Worm (Caenorhabditis elegans): Measurements from ENCODE around the gene ndnf-1.

Gene ndnf-1

ce11 chrIV:3029882-3030281 lies 1.1 kb upstream of the ndnf-1 start:
- no peak for TF ChIP-seq daf-19 (GFP tag; conservative IDR thresholded peaks at IDR 0.05)
- peak; percentile 60 for TF ChIP-seq hlh-30 (tag; optimal IDR thresholded peaks at IDR 0.05; ENCODE audit: insufficient read depth)
- no peak for TF ChIP-seq dpl-1 (GFP tag; optimal IDR thresholded peaks at IDR 0.05)
- no peak for TF ChIP-seq mxl-2 (GFP tag; conservative IDR thresholded peaks at IDR 0.05)
- TF ChIP-seq nhr-28 (tag; optimal IDR thresholded peaks at IDR 0.05), result peak; percentile 48
- peak; percentile 47 for TF ChIP-seq pqm-1 (tag; optimal IDR thresholded peaks at IDR 0.05)
- peak; percentile 22; the same call in 1 of the 2 replicates for TF ChIP-seq set-16 (GFP tag; IDR thresholded peaks at IDR 0.05)
- no peak for TF ChIP-seq Y105C5A.15 (GFP tag; IDR thresholded peaks at IDR 0.05)
- TF ChIP-seq ztf-11 (tag; optimal IDR thresholded peaks at IDR 0.05), result no peak
- TF ChIP-seq aha-1 (tag), result peak; percentile 62
- peak in 1 of 2 experiments; percentile 1 for TF ChIP-seq lsy-2 (tag; optimal IDR thresholded peaks at IDR 0.05)
- TF ChIP-seq zip-11 (GFP tag; IDR thresholded peaks at IDR 0.05), result 0 out of 2 replicates have a peak, but pooled peaks have one; percentile 4
- 0 out of 2 replicates have a peak, but pooled peaks have one; percentile 31 for TF ChIP-seq egl-43 (GFP tag; IDR thresholded peaks at IDR 0.05)
- peak; percentile 67 for TF ChIP-seq hlh-11 (tag; optimal IDR thresholded peaks at IDR 0.05)

DNA sequence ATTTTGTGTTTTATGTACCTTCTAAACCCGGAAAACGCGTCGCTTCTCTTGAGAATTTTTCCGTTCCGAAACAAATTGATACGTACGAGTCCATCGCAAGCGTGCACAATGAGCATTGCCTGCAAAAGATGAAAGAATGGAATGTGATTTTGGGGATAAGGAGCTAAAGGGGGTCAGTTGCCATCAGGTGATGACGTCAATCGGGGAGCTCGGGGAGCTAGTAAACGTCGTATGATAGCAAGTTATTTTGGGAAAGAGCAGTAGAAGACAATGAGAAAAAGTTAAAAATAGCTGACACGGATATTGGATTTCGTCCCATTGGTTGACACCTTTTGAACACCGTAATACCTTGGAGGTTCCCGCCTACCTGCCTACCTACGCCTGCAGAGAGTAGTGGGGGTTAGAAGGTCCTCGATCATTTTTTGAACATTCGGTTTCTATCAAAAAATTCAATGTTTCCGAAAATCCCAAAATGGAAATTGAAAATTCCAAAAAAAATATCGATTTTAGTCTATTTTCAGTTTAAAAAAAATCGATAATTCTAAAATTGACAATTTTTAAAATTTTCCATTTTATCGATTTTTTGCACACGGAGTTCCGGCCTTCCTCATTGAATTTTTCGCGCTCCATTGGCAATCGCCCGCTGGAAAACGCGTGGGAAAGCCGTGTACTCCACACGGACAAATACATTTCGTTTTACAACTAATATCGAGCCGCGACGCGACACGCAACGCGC lies 2.7 kb downstream of the ndnf-1 start:
- TF ChIP-seq dve-1 (tag; optimal IDR thresholded peaks at IDR 0.05; ENCODE audit: insufficient read depth) (no peak), ceh-28 (tag; optimal IDR thresholded peaks at IDR 0.05) (peak; percentile 57), hlh-30 (tag; optimal IDR thresholded peaks at IDR 0.05; ENCODE audit: insufficient read depth) (peak; percentile 1), attf-4 (tag; optimal IDR thresholded peaks at IDR 0.05) (no peak), nhr-11 (tag; optimal IDR thresholded peaks at IDR 0.05) (peak; percentile 20), daf-16 (GFP tag; optimal IDR thresholded peaks at IDR 0.05) (peak in 1 of 2 experiments; percentile 12), daf-16 (tag; optimal IDR thresholded peaks at IDR 0.05) (no peak)

DNA sequence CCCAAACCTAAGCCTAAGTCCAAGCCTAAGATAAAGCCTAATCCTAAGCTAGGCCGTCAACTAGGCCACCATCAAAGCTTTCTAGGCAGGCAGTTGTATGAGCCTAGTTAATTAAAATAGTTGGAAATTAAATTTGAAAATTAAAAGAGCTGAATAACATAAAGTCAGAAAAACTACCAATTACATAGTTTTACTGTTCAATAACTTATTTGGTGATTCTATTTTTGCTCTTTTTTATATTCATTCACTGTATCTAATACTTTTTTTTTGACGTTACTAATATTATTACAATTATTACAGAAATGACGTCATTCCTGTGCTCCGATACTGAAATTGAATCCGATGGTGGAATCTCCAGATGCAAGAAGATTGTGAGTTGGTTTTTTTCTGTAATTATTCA lies 9.3 kb downstream of the ndnf-1 start, which contains the start of gene lin-22:
Gene lin-22, plus strand, starts transcription at position 301 of the 400 bp plus-strand sequence.
- no peak for TF ChIP-seq hlh-11 (tag; optimal IDR thresholded peaks at IDR 0.05)
- TF ChIP-seq nhr-28 (tag; optimal IDR thresholded peaks at IDR 0.05), result no peak
- TF ChIP-seq pqm-1 (tag; optimal IDR thresholded peaks at IDR 0.05), result no peak
- no peak for TF ChIP-seq unc-130 (GFP tag; optimal IDR thresholded peaks at IDR 0.05)
- no peak for TF ChIP-seq set-16 (GFP tag; IDR thresholded peaks at IDR 0.05)
- TF ChIP-seq ceh-44 (GFP tag; IDR thresholded peaks at IDR 0.05), result no peak
- no peak for TF ChIP-seq ceh-82 (tag; optimal IDR thresholded peaks at IDR 0.05)
- TF ChIP-seq F26F4.8 (GFP tag; conservative IDR thresholded peaks at IDR 0.05), result no peak
- TF ChIP-seq fos-1 (tag; optimal IDR thresholded peaks at IDR 0.05), result no peak
- no peak for TF ChIP-seq mep-1 (tag; optimal IDR thresholded peaks at IDR 0.05)
- TF ChIP-seq saeg-2 (GFP tag; IDR thresholded peaks at IDR 0.05), result no peak
- no peak for TF ChIP-seq zag-1 (tag; optimal IDR thresholded peaks at IDR 0.05)
- TF ChIP-seq zip-11 (GFP tag; IDR thresholded peaks at IDR 0.05), result no peak
- TF ChIP-seq hif-1 (tag; optimal IDR thresholded peaks at IDR 0.05), result no peak
- no peak for TF ChIP-seq ceh-28 (tag; optimal IDR thresholded peaks at IDR 0.05)
- TF ChIP-seq T20F7.1 (GFP tag; optimal IDR thresholded peaks at IDR 0.05), result no peak
- TF ChIP-seq snpc-4 (tag; optimal IDR thresholded peaks at IDR 0.05), result no peak

DNA sequence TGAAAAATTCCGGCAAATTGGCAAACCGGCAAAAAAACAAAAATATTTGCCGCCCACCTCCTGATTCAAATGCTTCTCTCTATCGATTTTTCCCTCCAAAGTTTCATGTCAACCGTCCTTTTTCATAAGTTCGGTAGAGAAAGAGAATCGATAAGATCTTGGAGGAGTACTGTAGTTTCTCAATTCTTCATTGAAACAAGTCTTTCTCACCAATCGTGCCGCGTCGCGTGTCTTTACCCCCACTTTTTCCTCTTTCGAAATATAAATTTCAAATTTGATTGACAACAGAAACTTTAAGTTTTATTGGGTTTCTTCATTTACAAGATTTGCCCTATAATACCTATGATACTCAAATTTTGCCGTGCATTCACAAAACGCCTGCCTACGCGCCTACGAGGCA lies 10.2 kb downstream of the ndnf-1 start:
- TF ChIP-seq nhr-25 (tag; optimal IDR thresholded peaks at IDR 0.05; ENCODE audit: borderline replicate concordance, insufficient read depth) (no peak), lsy-2 (tag; optimal IDR thresholded peaks at IDR 0.05) (peak in 1 of 2 experiments; percentile 38)

DNA sequence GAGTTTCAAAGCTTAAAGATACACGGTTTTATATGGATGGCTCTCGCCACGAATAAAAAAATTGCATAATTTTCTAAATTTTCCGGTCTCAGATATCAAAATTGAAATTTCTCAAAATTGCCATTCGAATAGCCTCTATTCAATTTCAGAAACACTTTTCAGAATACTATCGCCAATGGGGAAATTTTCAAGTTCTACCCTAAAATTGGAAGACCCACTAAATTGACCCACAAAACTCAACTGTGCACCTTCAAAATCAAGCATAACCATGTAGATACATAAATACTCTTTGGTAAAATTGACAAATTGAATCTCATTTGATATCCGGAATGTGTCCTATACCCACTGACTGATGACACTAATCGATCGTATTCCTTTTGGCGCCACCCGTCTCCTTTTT lies 12.5 kb downstream of the ndnf-1 start:
- TF ChIP-seq unc-62 (GFP tag; optimal IDR thresholded peaks at IDR 0.05 in 1 of 2), result peak in 1 of 2 experiments; percentile 91
- no peak for TF ChIP-seq unc-62 (tag; optimal IDR thresholded peaks at IDR 0.05)
- TF ChIP-seq F44E2.7 (GFP tag; IDR thresholded peaks at IDR 0.05), result no peak

Data from whole organism, L4 larva.